Worm (Caenorhabditis elegans): ENCODE measurements around the gene Y39G8B.9.

The Y39G8B.9 gene

ce11 chrII:13954077-13954476, 27.1 kb upstream of the Y39G8B.9 start:
- no peak for TF ChIP-seq madf-3 (GFP tag; IDR thresholded peaks at IDR 0.05)
- no peak for TF ChIP-seq rpc-1 (optimal IDR thresholded peaks at IDR 0.05)
- TF ChIP-seq rpc-1 (tag; optimal IDR thresholded peaks at IDR 0.05), result no peak
- TF ChIP-seq attf-3 (GFP tag; conservative IDR thresholded peaks at IDR 0.05), result no peak
- TF ChIP-seq madf-10 (tag; optimal IDR thresholded peaks at IDR 0.05), result no peak
- TF ChIP-seq ztf-26 (tag; optimal IDR thresholded peaks at IDR 0.05), result peak; percentile 60
- no peak for TF ChIP-seq repo-1 (tag; optimal IDR thresholded peaks at IDR 0.05)
- TF ChIP-seq K12H6.12 (tag; optimal IDR thresholded peaks at IDR 0.05), result no peak
- TF ChIP-seq cebp-2 (GFP tag; IDR thresholded peaks at IDR 0.05), result 0 out of 2 replicates have a peak, but pooled peaks have one; percentile 79
- TF ChIP-seq ceh-100 (GFP tag; IDR thresholded peaks at IDR 0.05), result no peak
- TF ChIP-seq nhr-120 (GFP tag; IDR thresholded peaks at IDR 0.05), result no peak
- no peak for TF ChIP-seq F57C9.4 (tag; optimal IDR thresholded peaks at IDR 0.05)
- no peak for TF ChIP-seq nfyb-1 (GFP tag; IDR thresholded peaks at IDR 0.05)
- TF ChIP-seq hrde-1 (tag; optimal IDR thresholded peaks at IDR 0.05; ENCODE audit: borderline replicate concordance), result no peak
- TF ChIP-seq unc-62 (GFP tag; optimal IDR thresholded peaks at IDR 0.05), result no peak
- no peak for TF ChIP-seq somi-1 (GFP tag; optimal IDR thresholded peaks at IDR 0.05)
- no peak for TF ChIP-seq snpc-4 (GFP tag; optimal IDR thresholded peaks at IDR 0.05)
- TF ChIP-seq snpc-4 (tag; optimal IDR thresholded peaks at IDR 0.05), result peak in 2 of 4 experiments; percentile 48 to 61
- TF ChIP-seq rcor-1 (GFP tag; IDR thresholded peaks at IDR 0.05), result no peak
- TF ChIP-seq rec-8 (tag; optimal IDR thresholded peaks at IDR 0.05), result no peak
- TF ChIP-seq gei-17 (GFP tag; optimal IDR thresholded peaks at IDR 0.05), result no peak
- no peak for TF ChIP-seq ztf-25 (GFP tag; IDR thresholded peaks at IDR 0.05)
- TF ChIP-seq pha-4 (tag; optimal IDR thresholded peaks at IDR 0.05), result no peak
- no peak for TF ChIP-seq sdz-38 (tag; optimal IDR thresholded peaks at IDR 0.05)
- no peak for TF ChIP-seq mcd-1 (GFP tag; IDR thresholded peaks at IDR 0.05)
- peak; percentile 31; the same call in 1 of the 2 replicates for TF ChIP-seq zfh-2 (GFP tag; conservative IDR thresholded peaks at IDR 0.05)
- TF ChIP-seq F37B4.10 (GFP tag; IDR thresholded peaks at IDR 0.05), result no peak
- peak; percentile 86 for TF ChIP-seq nhr-80 (tag; optimal IDR thresholded peaks at IDR 0.05)
- peak; percentile 61 for TF ChIP-seq hmg-1.2 (GFP tag; IDR thresholded peaks at IDR 0.05)
- no peak for TF ChIP-seq ztf-3 (GFP tag; optimal IDR thresholded peaks at IDR 0.05)
- TF ChIP-seq madf-8 (GFP tag; conservative IDR thresholded peaks at IDR 0.05), result no peak
- no peak for TF ChIP-seq F22D6.2 (tag; optimal IDR thresholded peaks at IDR 0.05)
- no peak for TF ChIP-seq unc-130 (GFP tag; optimal IDR thresholded peaks at IDR 0.05)
- TF ChIP-seq tbx-9 (tag; optimal IDR thresholded peaks at IDR 0.05; ENCODE audit: borderline replicate concordance), result no peak
- TF ChIP-seq lin-35 (GFP tag; optimal IDR thresholded peaks at IDR 0.05), result no peak
- TF ChIP-seq ets-4 (GFP tag; optimal IDR thresholded peaks at IDR 0.05), result no peak
- no peak for TF ChIP-seq attf-5 (GFP tag; optimal IDR thresholded peaks at IDR 0.05)
- TF ChIP-seq cebp-1 (GFP tag; IDR thresholded peaks at IDR 0.05), result no peak
- peak; percentile 34 for TF ChIP-seq cebp-1 (tag; optimal IDR thresholded peaks at IDR 0.05)
- peak; percentile 19 for TF ChIP-seq tbp1 (GFP tag; optimal IDR thresholded peaks at IDR 0.05)
- peak; percentile 50 for TF ChIP-seq lin-40 (tag; optimal IDR thresholded peaks at IDR 0.05)
- no peak for TF ChIP-seq T26A5.8 (tag; optimal IDR thresholded peaks at IDR 0.05)
- TF ChIP-seq die-1 (tag; optimal IDR thresholded peaks at IDR 0.05), result no peak
- no peak for TF ChIP-seq aptf-2 (GFP tag; conservative IDR thresholded peaks at IDR 0.05)
- no peak for TF ChIP-seq F52B5.7 (tag; optimal IDR thresholded peaks at IDR 0.05)
- TF ChIP-seq let-607 (tag; optimal IDR thresholded peaks at IDR 0.05), result no peak
- peak; percentile 42 for TF ChIP-seq dox-1 (GFP tag; IDR thresholded peaks at IDR 0.05)
- TF ChIP-seq madf-6 (GFP tag; IDR thresholded peaks at IDR 0.05), result no peak
- no peak for TF ChIP-seq hmg-20 (GFP tag; IDR thresholded peaks at IDR 0.05)
- TF ChIP-seq efl-1 (GFP tag; optimal IDR thresholded peaks at IDR 0.05), result no peak
- TF ChIP-seq zim-3 (tag; optimal IDR thresholded peaks at IDR 0.05), result no peak

Data from whole organism, young adult.